Fruit fly (Drosophila melanogaster) whole organism, embryonic: Measurements from ENCODE around the gene DppIII.
A peak's percentile ranks its signal among the peaks of the same experiment; 100 is the strongest.

Experiments used
- Bteb2 ChIP-seq: fragments of 200-800 bp; sonication (Bioruptor generic); optimal IDR thresholded peaks from 2 replicates; lab custom pipeline; 2016; ENCODE audit warnings: missing biosample characterization, missing genetic modification characterization
- CG10267 ChIP-seq: fragments of 200-800 bp; sonication (Bioruptor generic); optimal IDR thresholded peaks from 2 replicates; lab custom pipeline; 2018; ENCODE audit warnings: missing biosample characterization, mild to moderate bottlenecking, missing genetic modification characterization, moderate library complexity
- CG10543 ChIP-seq: fragments of 200-800 bp; sonication (Bioruptor generic); optimal IDR thresholded peaks from 3 replicates; lab custom pipeline; 2017; ENCODE audit warnings: missing biosample characterization, mild to moderate bottlenecking, missing genetic modification characterization, moderate library complexity
- CG11247 ChIP-seq: fragments of 200-800 bp; sonication (Bioruptor generic); IDR thresholded peaks from 2 replicates; pipeline ENCODE4 v1.3.6; 2022; ENCODE audit warnings: missing biosample characterization, missing genetic modification characterization
- CG11696 ChIP-seq: fragments of 200-800 bp; sonication (Bioruptor generic); IDR thresholded peaks from 2 replicates; pipeline ENCODE4 v1.3.6; 2022; ENCODE audit warnings: missing biosample characterization, missing genetic modification characterization
- CG12299 ChIP-seq: fragments of 200-800 bp; sonication (Bioruptor generic); optimal IDR thresholded peaks from 2 replicates; lab custom pipeline; 2018; ENCODE audit warnings: missing biosample characterization, mild to moderate bottlenecking, missing genetic modification characterization
- CG14965 ChIP-seq: fragments of 200-800 bp; sonication (Bioruptor generic); optimal IDR thresholded peaks from 2 replicates; lab custom pipeline; 2016; ENCODE audit warnings: missing biosample characterization, missing genetic modification characterization, borderline replicate concordance
- CG15479 ChIP-seq: fragments of 200-800 bp; sonication (Bioruptor generic); optimal IDR thresholded peaks from 3 replicates; lab custom pipeline; 2019; ENCODE audit warnings: missing biosample characterization, mild to moderate bottlenecking, missing genetic modification characterization, moderate library complexity
- CG15514 ChIP-seq: fragments of 200-800 bp; sonication (Bioruptor generic); optimal IDR thresholded peaks from 3 replicates; lab custom pipeline; 2017; ENCODE audit warnings: missing biosample characterization, missing genetic modification characterization, mild to moderate bottlenecking, moderate library complexity, missing genetic modification reagents
- CG1647 ChIP-seq: fragments of 200-800 bp; sonication (Bioruptor generic); optimal IDR thresholded peaks from 3 replicates; lab custom pipeline; 2016; ENCODE audit warnings: missing biosample characterization, missing genetic modification characterization
- CG31388 ChIP-seq: fragments of 200-800 bp; sonication (Bioruptor generic); optimal IDR thresholded peaks from 2 replicates; lab custom pipeline; 2016; ENCODE audit warnings: missing biosample characterization, missing genetic modification characterization
- CG33213 ChIP-seq: fragments of 200-800 bp; sonication (Bioruptor generic); optimal IDR thresholded peaks from 3 replicates; lab custom pipeline; 2016; ENCODE audit warnings: missing biosample characterization, missing genetic modification characterization
- CG4404 ChIP-seq: fragments of 200-800 bp; sonication (Bioruptor generic); IDR thresholded peaks from 2 replicates; pipeline ENCODE4 v1.3.6; 2022; ENCODE audit warnings: missing biosample characterization, missing genetic modification characterization
- CG6854 ChIP-seq: fragments of 200-800 bp; sonication (Bioruptor generic); optimal IDR thresholded peaks from 3 replicates; lab custom pipeline; 2017; ENCODE audit warnings: missing biosample characterization, mild to moderate bottlenecking, missing genetic modification characterization
- CG7357 ChIP-seq: fragments of 200-800 bp; sonication (Bioruptor generic); IDR thresholded peaks from 3 replicates; pipeline ENCODE4 v1.3.6; 2022; ENCODE audit warnings: missing biosample characterization, missing genetic modification characterization
- CG8290 ChIP-seq, 3 experiments: fragments of 200-800 bp; sonication (Bioruptor generic); optimal IDR thresholded peaks; 2 replicates each; lab custom pipeline; 2016 to 2019; ENCODE audit warnings: missing biosample characterization in 3 of 3, missing genetic modification characterization in 3 of 3, mild to moderate bottlenecking in 2 of 3, moderate library complexity in 1 of 3
- D ChIP-seq, 2 experiments: fragments of 200-800 bp in 1 of 2; fragments of >200 bp in 1 of 2; sonication (Bioruptor generic) in 1 of 2; optimal IDR thresholded peaks; 2 replicates in 1 of 2; 3 replicates in 1 of 2; lab custom pipeline; 2017; ENCODE audit warnings: mild to moderate bottlenecking in 1 of 2, missing biosample characterization in 1 of 2, missing genetic modification characterization in 1 of 2, missing genetic modification reagents in 1 of 2
- D19A ChIP-seq: fragments of 200-800 bp; optimal IDR thresholded peaks from 3 replicates; lab custom pipeline; 2019; ENCODE audit warnings: missing biosample characterization, mild to moderate bottlenecking, missing genetic modification characterization, moderate library complexity
- Elba2 ChIP-seq: fragments of 200-800 bp; sonication (Bioruptor generic); optimal IDR thresholded peaks from 3 replicates; lab custom pipeline; 2016; ENCODE audit warnings: missing biosample characterization, missing genetic modification characterization
- Ets65A ChIP-seq: fragments of 200-800 bp; sonication (Bioruptor generic); peaks from one replicate; lab custom pipeline; 2016; ENCODE audit warnings: missing biosample characterization, missing genetic modification characterization
- HLH4C ChIP-seq: fragments of 200-800 bp; sonication (Bioruptor generic); IDR thresholded peaks from 3 replicates; pipeline ENCODE4 v1.3.6; 2022; ENCODE audit warnings: missing biosample characterization, missing genetic modification characterization; ENCODE audit not compliant: partially characterized antibody
- Hey ChIP-seq: fragments of 200-800 bp; sonication (Bioruptor generic); optimal IDR thresholded peaks from 3 replicates; lab custom pipeline; 2018; ENCODE audit warnings: missing biosample characterization, mild to moderate bottlenecking, missing genetic modification characterization
- MESR4 ChIP-seq: fragments of 200-800 bp; sonication (Bioruptor generic); optimal IDR thresholded peaks from 2 replicates; lab custom pipeline; 2018; ENCODE audit warnings: missing biosample characterization, mild to moderate bottlenecking, missing genetic modification characterization, moderate library complexity
- Nf-YB ChIP-seq: fragments of 200-800 bp; sonication (Bioruptor generic); optimal IDR thresholded peaks from 3 replicates; lab custom pipeline; 2019; ENCODE audit warnings: missing biosample characterization, mild to moderate bottlenecking, missing genetic modification characterization, moderate library complexity
- Oli ChIP-seq: fragments of 200-800 bp; sonication (Bioruptor generic); optimal IDR thresholded peaks from 2 replicates; lab custom pipeline; 2018; ENCODE audit warnings: missing biosample characterization, mild to moderate bottlenecking, missing genetic modification characterization, moderate library complexity
- Pdp1 ChIP-seq, 2 experiments: fragments of 200-800 bp; sonication (Bioruptor generic); optimal IDR thresholded peaks; 3 replicates each; lab custom pipeline; 2016; ENCODE audit warnings: missing biosample characterization in 2 of 2, missing genetic modification characterization in 2 of 2, mild to moderate bottlenecking in 1 of 2, moderate library complexity in 1 of 2
- Six4 ChIP-seq: fragments of 200-800 bp; sonication (Bioruptor generic); optimal IDR thresholded peaks from 2 replicates; lab custom pipeline; 2016; ENCODE audit warnings: missing biosample characterization, missing genetic modification characterization
- cas ChIP-seq: fragments of 200-800 bp; sonication (Bioruptor generic); IDR thresholded peaks from 2 replicates; pipeline ENCODE4 v1.3.6; 2022; ENCODE audit warnings: missing biosample characterization, missing genetic modification characterization
- croc ChIP-seq: fragments of 200-800 bp; sonication (Bioruptor generic); conservative IDR thresholded peaks from 3 replicates; pipeline ENCODE4 v1.3.6; 2022; ENCODE audit warnings: missing biosample characterization, missing genetic modification characterization
- eve ChIP-seq, 2 experiments: fragments of >200 bp; optimal IDR thresholded peaks; 2 replicates each; lab custom pipeline; 2017; ENCODE audit warnings: missing biosample characterization in 2 of 2, missing genetic modification characterization in 2 of 2
- gcm ChIP-seq: fragments of 200-800 bp; sonication (Bioruptor generic); optimal IDR thresholded peaks from 2 replicates; lab custom pipeline; 2019; ENCODE audit warnings: missing biosample characterization, mild to moderate bottlenecking, missing genetic modification characterization, moderate library complexity
- gfzf ChIP-seq: fragments of 200-800 bp; sonication (Bioruptor generic); optimal IDR thresholded peaks from 2 replicates; lab custom pipeline; 2016; ENCODE audit warnings: missing biosample characterization, mild to moderate bottlenecking, missing genetic modification characterization, moderate library complexity
- gro ChIP-seq: fragments of 200-800 bp; sonication (Bioruptor generic); optimal IDR thresholded peaks from 2 replicates; lab custom pipeline; 2016; ENCODE audit warnings: missing biosample characterization, missing genetic modification characterization
- gsb-n ChIP-seq: fragments of 200-800 bp; sonication (Bioruptor generic); optimal IDR thresholded peaks from 3 replicates; lab custom pipeline; 2018; ENCODE audit warnings: missing biosample characterization, mild to moderate bottlenecking, missing genetic modification characterization
- nau ChIP-seq: fragments of 200-800 bp; sonication (Bioruptor generic); optimal IDR thresholded peaks from 3 replicates; lab custom pipeline; 2017; ENCODE audit warnings: missing biosample characterization, mild to moderate bottlenecking, missing genetic modification characterization, missing genetic modification reagents
- p53 ChIP-seq: fragments of 200-800 bp; sonication (Bioruptor generic); optimal IDR thresholded peaks from 2 replicates; lab custom pipeline; 2016; ENCODE audit warnings: missing biosample characterization, missing genetic modification characterization
- pzg ChIP-seq: fragments of 200-800 bp; sonication (Bioruptor generic); optimal IDR thresholded peaks from 3 replicates; lab custom pipeline; 2018; ENCODE audit warnings: missing biosample characterization, mild to moderate bottlenecking, missing genetic modification characterization, moderate library complexity
- rib ChIP-seq: fragments of 200-800 bp; sonication (Bioruptor generic); IDR thresholded peaks from 2 replicates; pipeline ENCODE4 v1.3.6; 2022; ENCODE audit warnings: missing biosample characterization, missing genetic modification characterization
- row ChIP-seq: fragments of 200-800 bp; sonication (Bioruptor generic); IDR thresholded peaks from 3 replicates; pipeline ENCODE4 v1.3.6; 2022; ENCODE audit warnings: missing biosample characterization, missing genetic modification characterization
- sc ChIP-seq, 3 experiments: fragments of >200 bp in 2 of 3; fragments of 200-800 bp in 1 of 3; sonication (Bioruptor generic) in 1 of 3; optimal IDR thresholded peaks; 2 replicates in 2 of 3; 3 replicates in 1 of 3; lab custom pipeline; 2017; ENCODE audit warnings: mild to moderate bottlenecking in 1 of 3, missing biosample characterization in 1 of 3, missing genetic modification characterization in 1 of 3, missing genetic modification reagents in 1 of 3
- sna ChIP-seq: fragments of 200-800 bp; sonication (Bioruptor generic); IDR thresholded peaks from 2 replicates; pipeline ENCODE4 v1.3.6; 2022; ENCODE audit warnings: missing biosample characterization, missing genetic modification characterization; ENCODE audit not compliant: partially characterized antibody
- tap ChIP-seq: fragments of 200-800 bp; optimal IDR thresholded peaks from 3 replicates; lab custom pipeline; 2019; ENCODE audit warnings: missing biosample characterization, mild to moderate bottlenecking, missing genetic modification characterization, moderate library complexity
- tio ChIP-seq: fragments of 200-800 bp; sonication (Bioruptor generic); optimal IDR thresholded peaks from 2 replicates; lab custom pipeline; 2017; ENCODE audit warnings: missing biosample characterization, missing genetic modification characterization, inconsistent platforms
- twi ChIP-seq: fragments of 200-800 bp; optimal IDR thresholded peaks from 2 replicates; lab custom pipeline; 2019; ENCODE audit warnings: missing biosample characterization, mild to moderate bottlenecking, missing genetic modification characterization, moderate library complexity
- zfh2 ChIP-seq: fragments of 200-800 bp; sonication (Bioruptor generic); optimal IDR thresholded peaks from 2 replicates; lab custom pipeline; 2016; ENCODE audit warnings: missing biosample characterization, missing genetic modification characterization

DppIII gene

dm6 chr3R:8300928-8301752 is 43.1 kb upstream of the DppIII start, which contains the start of the genes CG9626 and mRpL1 (continued):
- TF ChIP-seq Ets65A (GFP tag; lab: Kevin White, UChicago), result peak; percentile 95
- peak; percentile 90 for TF ChIP-seq pzg
- peak; percentile 15; the same call in 1 of the 3 replicates for TF ChIP-seq HLH4C (GFP tag; lab: Robert Waterston, UW)
- no peak for TF ChIP-seq tap (tag; lab: Kevin White, UChicago)
- no peak for TF ChIP-seq sc (optimal IDR thresholded peaks at IDR 0.05; lab: Kevin White, UChicago)
- no peak for TF ChIP-seq sc (GFP tag; optimal IDR thresholded peaks at IDR 0.05; lab: Kevin White, UChicago)
- TF ChIP-seq, all 482 proteins: peak for 114

dm6 chr3R:8303848-8304247 is 40.4 kb upstream of the DppIII start, which contains the start of gene nac:
nac (minus strand) TSS chr3R:8304023.
- TF ChIP-seq Elba2 (GFP tag; lab: Kevin White, UChicago), result no peak
- TF ChIP-seq zfh2 (GFP tag; lab: Kevin White, UChicago), result no peak
- TF ChIP-seq gcm, result no peak
- TF ChIP-seq D19A (tag; lab: Kevin White, UChicago), result peak; percentile 3
- TF ChIP-seq p53 (GFP tag; lab: Kevin White, UChicago), result no peak
- peak; percentile 94 for TF ChIP-seq row (GFP tag; lab: Robert Waterston, UW)
- TF ChIP-seq CG6854, result no peak
- no peak for TF ChIP-seq cas (GFP tag; lab: Robert Waterston, UW)
- no peak for TF ChIP-seq CG10267
- no peak for TF ChIP-seq Six4 (GFP tag; lab: Kevin White, UChicago)
- no peak for TF ChIP-seq CG10543 (GFP tag; lab: Kevin White, UChicago)
- TF ChIP-seq Oli (tag; lab: Kevin White, UChicago), result no peak
- TF ChIP-seq gsb-n (tag; lab: Kevin White, UChicago), result no peak
- TF ChIP-seq CG14965 (GFP tag; lab: Kevin White, UChicago), result no peak
- TF ChIP-seq nau (GFP tag; lab: Kevin White, UChicago), result no peak
- TF ChIP-seq Bteb2 (GFP tag; lab: Kevin White, UChicago), result no peak
- TF ChIP-seq D (optimal IDR thresholded peaks at IDR 0.05; lab: Kevin White, UChicago), result no peak
- TF ChIP-seq D (GFP tag; optimal IDR thresholded peaks at IDR 0.05; lab: Kevin White, UChicago), result no peak
- TF ChIP-seq sna (GFP tag; lab: Robert Waterston, UW), result 0 out of 2 replicates have a peak, but pooled peaks have one; percentile 16
- peak; percentile 19 for TF ChIP-seq CG15479
- no peak for TF ChIP-seq twi (tag; lab: Kevin White, UChicago)
- no peak for TF ChIP-seq Hey
- TF ChIP-seq croc, result no peak
- peak in 1 of 2 experiments; percentile 21 for TF ChIP-seq Pdp1 (GFP tag; optimal IDR thresholded peaks at IDR 0.05; lab: Kevin White, UChicago)
- TF ChIP-seq gro (GFP tag; lab: Kevin White, UChicago), result no peak
- no peak for TF ChIP-seq CG7357 (GFP tag; lab: Robert Waterston, UW)
- no peak for TF ChIP-seq CG12299 (tag; lab: Kevin White, UChicago)
- no peak for TF ChIP-seq tio (GFP tag; lab: Kevin White, UChicago)
- no peak for TF ChIP-seq CG11696
- no peak for TF ChIP-seq CG33213 (GFP tag; lab: Kevin White, UChicago)
- no peak for TF ChIP-seq eve (GFP tag; optimal IDR thresholded peaks at IDR 0.05; lab: Kevin White, UChicago)
- TF ChIP-seq CG31388, result no peak
- peak; percentile 38; the same call in 1 of the 2 replicates for TF ChIP-seq CG11247
- peak; percentile 41 for TF ChIP-seq MESR4 (GFP tag; lab: Kevin White, UChicago)
- TF ChIP-seq CG15514, result no peak
- TF ChIP-seq CG4404 (GFP tag; lab: Robert Waterston, UW), result no peak
- no peak for TF ChIP-seq CG1647
- no peak for TF ChIP-seq rib
- no peak for TF ChIP-seq CG8290 (GFP tag; optimal IDR thresholded peaks at IDR 0.05; lab: Kevin White, UChicago)
- peak in 1 of 2 experiments; percentile 62 for TF ChIP-seq CG8290 (tag; optimal IDR thresholded peaks at IDR 0.05; lab: Kevin White, UChicago)
- TF ChIP-seq Nf-YB (GFP tag; lab: Kevin White, UChicago), result no peak
- TF ChIP-seq gfzf (GFP tag; lab: Kevin White, UChicago), result no peak
